Fruit fly (Drosophila melanogaster): ENCODE data around the gene CG43965.

The CG43965 gene

dm6 chr3L:8765969-8766538 lies 40.5 kb upstream of the CG43965 start (continued):
- peak; percentile 98 for TF ChIP-seq cato (GFP tag; optimal IDR thresholded peaks at IDR 0.05; ENCODE audit: borderline replicate concordance)
- peak; percentile 96 for TF ChIP-seq tup (GFP tag; optimal IDR thresholded peaks at IDR 0.05)
- TF ChIP-seq da (GFP tag; optimal IDR thresholded peaks at IDR 0.05), result peak; percentile 96
- TF ChIP-seq CG11398 (GFP tag; optimal IDR thresholded peaks at IDR 0.05), result peak; percentile 95
- peak; percentile 97 for TF ChIP-seq CG34422 (GFP tag; IDR thresholded peaks at IDR 0.05)
- peak; percentile 99 for TF ChIP-seq lmd (GFP tag; IDR thresholded peaks at IDR 0.05)
- TF ChIP-seq psq (GFP tag; optimal IDR thresholded peaks at IDR 0.05), result peak; percentile 83
- TF ChIP-seq CG14441 (GFP tag; IDR thresholded peaks at IDR 0.05), result peak; percentile 98
- peak; percentile 73 for TF ChIP-seq CTCF (GFP tag; optimal IDR thresholded peaks at IDR 0.05)
- peak; percentile 97 for TF ChIP-seq peb (GFP tag; IDR thresholded peaks at IDR 0.05)
- TF ChIP-seq B-H2 (GFP tag; optimal IDR thresholded peaks at IDR 0.05), result peak; percentile 96
- peak; percentile 99 for TF ChIP-seq dysf (GFP tag; IDR thresholded peaks at IDR 0.05)
- peak; percentile 98 for TF ChIP-seq zfh2 (GFP tag; optimal IDR thresholded peaks at IDR 0.05)
- peak; percentile 81 for TF ChIP-seq eyg (GFP tag; optimal IDR thresholded peaks at IDR 0.05)
- TF ChIP-seq Mes4 (GFP tag; optimal IDR thresholded peaks at IDR 0.05), result peak; percentile 97
- TF ChIP-seq ara (GFP tag; IDR thresholded peaks at IDR 0.05), result peak; percentile 96
- TF ChIP-seq al (GFP tag; IDR thresholded peaks at IDR 0.05), result peak; percentile 98
- TF ChIP-seq lab (GFP tag; optimal IDR thresholded peaks at IDR 0.05), result peak; percentile 98
- no peak for TF ChIP-seq hth (optimal IDR thresholded peaks at IDR 0.05)
- peak; percentile 97 for TF ChIP-seq CG6175 (GFP tag; IDR thresholded peaks at IDR 0.05)
- TF ChIP-seq Sry-δ (GFP tag; optimal IDR thresholded peaks at IDR 0.05), result peak; percentile 65
- TF ChIP-seq CG11085 (GFP tag; IDR thresholded peaks at IDR 0.05), result peak; percentile 94
- peak; percentile 97 to 99 for TF ChIP-seq bsh (GFP tag; optimal IDR thresholded peaks at IDR 0.05)
- TF ChIP-seq Sry-β (GFP tag; optimal IDR thresholded peaks at IDR 0.05), result peak; percentile 71
- TF ChIP-seq Eip74EF (GFP tag; optimal IDR thresholded peaks at IDR 0.05), result peak in 1 of 2 experiments; percentile 93
- TF ChIP-seq nau (GFP tag; optimal IDR thresholded peaks at IDR 0.05), result peak; percentile 96
- peak; percentile 96 for TF ChIP-seq CG11093 (GFP tag; IDR thresholded peaks at IDR 0.05)
- peak; percentile 97 for TF ChIP-seq CG8388 (GFP tag; optimal IDR thresholded peaks at IDR 0.05)
- TF ChIP-seq Ets97D (GFP tag; optimal IDR thresholded peaks at IDR 0.05), result peak; percentile 73
- TF ChIP-seq CG17361 (GFP tag; IDR thresholded peaks at IDR 0.05), result peak; percentile 100
- TF ChIP-seq ems (GFP tag; optimal IDR thresholded peaks at IDR 0.05), result peak; percentile 94
- TF ChIP-seq NC2α (GFP tag; optimal IDR thresholded peaks at IDR 0.05), result peak; percentile 96
- no peak for TF ChIP-seq zen2 (GFP tag; IDR thresholded peaks at IDR 0.05; ENCODE audit: partially characterized antibody)
- peak; percentile 86 for TF ChIP-seq Hmx (GFP tag; optimal IDR thresholded peaks at IDR 0.05)
- peak; percentile 97 for TF ChIP-seq zfh1 (GFP tag; IDR thresholded peaks at IDR 0.05)
- TF ChIP-seq CoRest (tag; optimal IDR thresholded peaks at IDR 0.05), result peak; percentile 100
- TF ChIP-seq CG6765 (GFP tag; optimal IDR thresholded peaks at IDR 0.05), result peak; percentile 88
- TF ChIP-seq org-1 (GFP tag; optimal IDR thresholded peaks at IDR 0.05), result peak; percentile 99
- TF ChIP-seq CG2875 (GFP tag; optimal IDR thresholded peaks at IDR 0.05), result peak; percentile 97
- TF ChIP-seq Xrp1 (GFP tag; IDR thresholded peaks at IDR 0.05), result peak; percentile 98
- no peak for TF ChIP-seq sna (GFP tag; IDR thresholded peaks at IDR 0.05; ENCODE audit: partially characterized antibody)
- TF ChIP-seq CG9437 (GFP tag; optimal IDR thresholded peaks at IDR 0.05), result peak; percentile 100
- TF ChIP-seq mld (GFP tag; IDR thresholded peaks at IDR 0.05; ENCODE audit: partially characterized antibody), result peak; percentile 51; the same call in 1 of the 3 replicates
- peak; percentile 93 to 99 for TF ChIP-seq Pdp1 (GFP tag; optimal IDR thresholded peaks at IDR 0.05)
- no peak for TF ChIP-seq Hr39 (optimal IDR thresholded peaks at IDR 0.05)
- peak; percentile 94 for TF ChIP-seq her (GFP tag; optimal IDR thresholded peaks at IDR 0.05)
- no peak for TF ChIP-seq bigmax (GFP tag; optimal IDR thresholded peaks at IDR 0.05)
- TF ChIP-seq bowl (GFP tag; IDR thresholded peaks at IDR 0.05), result peak; percentile 90
- TF ChIP-seq nom (GFP tag; optimal IDR thresholded peaks at IDR 0.05), result peak; percentile 86
- no peak for TF ChIP-seq zf30C (GFP tag; optimal IDR thresholded peaks at IDR 0.05)
- TF ChIP-seq Chrac-16 (GFP tag; optimal IDR thresholded peaks at IDR 0.05), result peak; percentile 99
